Fruit fly (Drosophila melanogaster) Kc167 (cell line): Measurements from ENCODE around the gene Srlp.

Experiments
- Sin3A ChIP-seq: fragments of >200 bp; optimal IDR thresholded peaks from 2 replicates; lab custom pipeline; 2018; ENCODE audit warnings: missing external identifiers
- insv ChIP-seq: fragments of >200 bp; optimal IDR thresholded peaks from 3 replicates; lab custom pipeline; 2018; ENCODE audit warnings: missing external identifiers
- psq ChIP-seq: fragments of >200 bp; optimal IDR thresholded peaks from 2 replicates; lab custom pipeline; 2017; ENCODE audit warnings: missing external identifiers

DNA sequence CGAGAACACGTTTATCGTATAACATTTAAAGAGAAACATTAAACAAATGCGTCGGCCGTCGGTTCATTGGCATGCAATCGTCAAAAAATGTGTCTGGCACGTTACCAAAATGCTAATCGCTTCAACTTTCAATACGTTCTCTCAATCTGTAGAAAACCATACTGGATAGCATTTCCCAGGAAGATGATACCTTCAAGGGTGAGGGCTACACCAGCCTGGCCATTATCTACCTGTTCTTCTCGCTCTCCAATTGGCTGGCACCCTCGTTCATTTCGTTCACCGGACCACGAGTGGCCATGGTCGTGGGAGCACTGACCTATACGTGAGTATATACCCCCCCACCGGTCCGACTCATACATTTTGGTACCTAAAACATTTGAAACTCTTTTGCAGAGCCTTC, 20.6 kb downstream of the Srlp start:
- TF ChIP-seq psq (lab: Kevin White, UChicago) (no peak), insv (no peak), Sin3A (no peak)
